Worm (Caenorhabditis elegans): ENCODE results near the gene str-250.

ce11 chrV:13915390-13915789, 3.1 kb upstream of the str-250 start, which contains the start of gene gcy-32:
- no peak for TF ChIP-seq elt-2 (tag; optimal IDR thresholded peaks at IDR 0.05)
- no peak for TF ChIP-seq zip-5 (tag; optimal IDR thresholded peaks at IDR 0.05)
- no peak for TF ChIP-seq ama-1 (optimal IDR thresholded peaks at IDR 0.05)
- no peak for TF ChIP-seq K09A11.1 (tag; optimal IDR thresholded peaks at IDR 0.05; ENCODE audit: insufficient read depth)
- TF ChIP-seq nfya-1 (tag; optimal IDR thresholded peaks at IDR 0.05) = no peak
- TF ChIP-seq tbx-2 (tag; optimal IDR thresholded peaks at IDR 0.05) = no peak
- no peak for TF ChIP-seq unc-86 (tag; optimal IDR thresholded peaks at IDR 0.05)
- TF ChIP-seq nhr-11 (tag; optimal IDR thresholded peaks at IDR 0.05) = no peak
- TF ChIP-seq sox-4 (tag; optimal IDR thresholded peaks at IDR 0.05) = no peak
- no peak for TF ChIP-seq tbx-7 (tag; optimal IDR thresholded peaks at IDR 0.05)
- no peak for TF ChIP-seq dve-1 (tag; optimal IDR thresholded peaks at IDR 0.05)
- no peak for TF ChIP-seq ceh-22 (tag; optimal IDR thresholded peaks at IDR 0.05)
